Worm (Caenorhabditis elegans) whole organism, L4/young adult: ENCODE results near the gene F07G11.1.

Experiments
- dao-5 ChIP-seq: sonication (generic microtip); optimal IDR thresholded peaks from 2 replicates; lab custom pipeline; 2016; ENCODE audit warnings: missing genotype, missing genetic modification characterization, moderate library complexity, missing compliant biosample characterization
- him-1 ChIP-seq: sonication (generic microtip); optimal IDR thresholded peaks from 2 replicates; lab custom pipeline; 2016; ENCODE audit warnings: missing genotype, missing genetic modification reagents, missing genetic modification characterization, missing compliant biosample characterization

DNA sequence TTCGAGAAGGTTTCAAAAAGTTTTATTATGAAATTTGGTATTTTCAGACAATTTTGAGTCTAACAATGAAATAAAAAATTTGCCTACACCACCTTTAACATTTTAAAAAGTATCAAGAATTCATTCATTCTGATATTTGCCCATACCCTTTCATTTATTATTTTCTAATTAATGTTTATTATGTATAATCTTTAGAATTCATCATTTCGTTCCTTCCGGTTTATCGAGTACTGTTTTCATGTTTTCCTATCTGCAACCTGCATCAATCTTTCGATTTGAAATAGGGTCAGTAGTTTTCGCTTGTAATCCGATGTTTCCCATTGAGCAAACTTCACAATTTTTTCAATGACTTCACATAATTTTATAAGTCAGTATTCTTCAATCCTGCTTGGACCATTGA lies 37.8 kb upstream of the F07G11.1 start, which contains the start of gene C13A2.6:
- TF ChIP-seq him-1 (tag; lab: Kevin White, UChicago), result no peak
- TF ChIP-seq dao-5 (tag; lab: Kevin White, UChicago), result no peak
